Fruit fly (Drosophila melanogaster): Measurements from ENCODE around the gene Pfdn1.

Pfdn1 gene

dm6 chr2L:6072124-6072523, 3.2 kb downstream of the Pfdn1 start:
- TF ChIP-seq Dll (optimal IDR thresholded peaks at IDR 0.05) (no peak), pan (optimal IDR thresholded peaks at IDR 0.05) (no peak), CG8478 (optimal IDR thresholded peaks at IDR 0.05) (no peak), EcR (GFP tag; optimal IDR thresholded peaks at IDR 0.05) (no peak), psq (optimal IDR thresholded peaks at IDR 0.05) (no peak), usp (GFP tag; optimal IDR thresholded peaks at IDR 0.05) (no peak)

dm6 chr2L:6073894-6074293, 5.0 kb downstream of the Pfdn1 start:
- no peak for TF ChIP-seq pan (optimal IDR thresholded peaks at IDR 0.05)
- TF ChIP-seq CG8478 (optimal IDR thresholded peaks at IDR 0.05) = no peak
- no peak for TF ChIP-seq EcR (GFP tag; optimal IDR thresholded peaks at IDR 0.05)
- TF ChIP-seq Dll (optimal IDR thresholded peaks at IDR 0.05) = no peak
- TF ChIP-seq psq (optimal IDR thresholded peaks at IDR 0.05) = no peak
- TF ChIP-seq usp (GFP tag; optimal IDR thresholded peaks at IDR 0.05) = no peak

- TF ChIP-seq psq (optimal IDR thresholded peaks at IDR 0.05) (no peak), Dll (optimal IDR thresholded peaks at IDR 0.05) (no peak), CG8478 (optimal IDR thresholded peaks at IDR 0.05) (no peak), pan (optimal IDR thresholded peaks at IDR 0.05) (no peak), EcR (GFP tag; optimal IDR thresholded peaks at IDR 0.05) (no peak), usp (GFP tag; optimal IDR thresholded peaks at IDR 0.05) (no peak)
Observed at dm6 chr2L:6074314-6074713, 5.4 kb downstream of the Pfdn1 start.

DNA sequence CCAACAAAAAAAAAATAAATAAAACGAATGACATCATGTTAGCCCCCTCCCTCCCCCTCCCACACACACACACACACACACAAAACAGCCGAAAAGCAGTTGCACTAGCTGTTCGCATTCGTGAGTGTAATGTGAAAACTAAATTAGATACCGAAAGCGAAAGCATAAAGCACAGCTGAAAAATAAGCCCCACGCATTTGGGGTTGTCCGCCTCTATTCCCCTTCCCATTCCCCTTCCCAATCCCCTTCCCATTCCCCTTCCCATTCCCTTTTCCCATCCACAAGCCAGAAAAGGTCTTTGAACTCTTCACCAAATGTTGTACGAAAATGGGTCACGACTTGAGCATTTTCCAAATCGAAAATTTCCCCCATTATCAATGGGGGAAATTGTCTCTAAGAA, 6.5 kb downstream of the Pfdn1 start:
- no peak for TF ChIP-seq usp (GFP tag; optimal IDR thresholded peaks at IDR 0.05)
- no peak for TF ChIP-seq psq (optimal IDR thresholded peaks at IDR 0.05)
- TF ChIP-seq EcR (GFP tag; optimal IDR thresholded peaks at IDR 0.05) = no peak

dm6 chr2L:6076143-6076542, 7.3 kb downstream of the Pfdn1 start:
- TF ChIP-seq CG8478 (optimal IDR thresholded peaks at IDR 0.05) = no peak
- TF ChIP-seq pan (optimal IDR thresholded peaks at IDR 0.05) = no peak
- no peak for TF ChIP-seq Dll (optimal IDR thresholded peaks at IDR 0.05)

DNA sequence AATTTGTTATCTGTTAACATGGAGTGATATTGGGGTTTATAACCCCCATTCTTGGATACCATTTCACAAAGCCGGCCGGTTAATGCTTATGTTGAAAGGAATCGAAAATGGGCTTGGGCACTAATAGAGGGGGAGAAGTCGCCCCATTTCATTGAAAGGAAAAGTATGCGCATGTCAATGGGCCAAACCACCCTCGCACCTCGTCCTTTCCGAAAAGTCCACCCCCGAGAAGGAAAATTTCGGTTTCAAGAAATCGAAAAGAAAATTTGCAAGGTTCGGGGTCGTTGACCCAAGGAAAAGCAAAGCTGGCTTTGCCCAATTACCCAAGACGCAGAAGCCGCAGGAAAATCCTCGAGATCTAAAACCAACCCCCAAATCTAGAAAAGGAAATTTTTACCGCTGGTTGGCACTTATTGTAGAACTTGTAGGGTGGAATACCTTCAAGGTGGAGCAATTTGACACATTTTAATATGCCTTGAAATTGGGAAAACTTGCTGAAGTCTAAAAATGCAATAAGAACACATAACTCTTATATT, 8.0 kb downstream of the Pfdn1 start:
- TF ChIP-seq psq (optimal IDR thresholded peaks at IDR 0.05) (no peak), pan (optimal IDR thresholded peaks at IDR 0.05) (no peak), EcR (GFP tag; optimal IDR thresholded peaks at IDR 0.05) (peak in 1 of 2 experiments; percentile 16), usp (GFP tag; optimal IDR thresholded peaks at IDR 0.05) (no peak)

DNA sequence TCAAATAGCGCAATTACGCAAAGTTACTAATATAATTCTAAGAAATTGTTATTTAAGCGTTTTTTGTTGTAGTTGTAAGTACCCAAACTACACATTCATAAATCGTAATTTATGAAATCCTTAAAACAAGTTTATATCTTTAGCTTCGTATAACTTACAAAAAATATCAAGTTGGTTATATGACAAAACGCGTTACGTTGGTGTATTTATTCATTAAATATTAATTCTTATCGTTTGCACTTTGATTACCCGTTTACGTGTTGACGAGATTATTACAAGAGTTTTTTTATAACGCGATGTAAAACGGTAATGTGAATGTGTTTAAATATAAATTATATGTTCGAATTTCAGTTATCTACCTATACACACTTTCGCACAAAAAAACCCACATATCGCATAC, 8.8 kb downstream of the Pfdn1 start:
- no peak for TF ChIP-seq usp (GFP tag; optimal IDR thresholded peaks at IDR 0.05)
- no peak for TF ChIP-seq Dll (optimal IDR thresholded peaks at IDR 0.05)
- no peak for TF ChIP-seq pan (optimal IDR thresholded peaks at IDR 0.05)

DNA sequence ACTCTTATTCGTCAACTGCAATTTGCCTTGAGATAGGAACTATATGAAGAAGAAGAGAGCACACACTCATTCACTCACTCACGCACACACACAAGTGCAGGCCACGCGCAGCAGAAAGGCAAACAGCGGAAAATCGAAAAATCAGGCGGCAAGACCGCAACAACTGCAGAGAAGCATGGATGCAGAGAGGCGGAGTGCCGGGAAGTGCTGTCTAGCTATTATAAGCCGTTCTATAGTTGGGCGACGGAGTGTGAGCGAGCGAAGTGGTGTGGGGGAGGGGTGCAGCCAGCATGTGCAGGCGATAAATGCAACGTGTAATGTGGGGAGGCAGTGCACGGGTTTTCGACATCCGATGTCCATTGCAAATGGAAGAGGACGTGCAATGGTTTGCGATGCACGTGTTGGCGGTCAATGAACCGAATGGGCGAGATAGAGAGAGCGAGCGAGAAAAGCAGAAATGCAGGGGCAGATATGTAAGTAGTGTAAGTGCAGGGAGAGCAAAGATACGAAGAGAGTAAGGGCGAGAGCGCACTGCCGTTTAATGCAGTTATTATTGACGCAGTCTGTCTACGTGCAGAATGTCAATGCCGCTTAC, 10.0 kb downstream of the Pfdn1 start:
- peak; percentile 99 to 100 for TF ChIP-seq EcR (GFP tag; optimal IDR thresholded peaks at IDR 0.05)
- no peak for TF ChIP-seq Dll (optimal IDR thresholded peaks at IDR 0.05)

DNA sequence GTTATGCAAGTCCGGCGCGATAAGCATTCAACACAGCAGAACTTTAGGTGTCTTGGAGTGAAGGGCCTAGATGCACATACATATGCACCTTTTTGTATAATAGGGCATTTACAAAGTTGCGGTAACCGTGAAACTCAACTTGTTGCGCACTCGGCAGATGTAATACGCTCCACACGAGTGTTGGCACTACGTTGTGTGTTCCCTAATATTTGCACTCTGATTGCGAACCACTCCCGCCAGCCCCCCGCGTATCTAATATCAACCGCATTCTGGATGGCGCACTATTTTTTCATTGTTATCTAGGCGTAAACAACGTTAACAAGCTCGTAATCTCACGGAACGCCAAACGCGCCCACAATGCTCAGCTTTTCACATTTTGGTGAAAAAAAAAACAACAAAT, 11.4 kb downstream of the Pfdn1 start:
- no peak for TF ChIP-seq usp (GFP tag; optimal IDR thresholded peaks at IDR 0.05)
- no peak for TF ChIP-seq CG8478 (optimal IDR thresholded peaks at IDR 0.05)
- TF ChIP-seq psq (optimal IDR thresholded peaks at IDR 0.05) = no peak
- no peak for TF ChIP-seq Dll (optimal IDR thresholded peaks at IDR 0.05)
- TF ChIP-seq EcR (GFP tag; optimal IDR thresholded peaks at IDR 0.05) = no peak
- TF ChIP-seq pan (optimal IDR thresholded peaks at IDR 0.05) = no peak

dm6 chr2L:6081134-6081832, 12.4 kb downstream of the Pfdn1 start:
- peak in 1 of 2 experiments; percentile 71 for TF ChIP-seq EcR (GFP tag; optimal IDR thresholded peaks at IDR 0.05)
- no peak for TF ChIP-seq CG8478 (optimal IDR thresholded peaks at IDR 0.05)
- TF ChIP-seq usp (GFP tag; optimal IDR thresholded peaks at IDR 0.05) = no peak
- TF ChIP-seq psq (optimal IDR thresholded peaks at IDR 0.05) = no peak

- no peak for TF ChIP-seq Dll (optimal IDR thresholded peaks at IDR 0.05)
- TF ChIP-seq CG8478 (optimal IDR thresholded peaks at IDR 0.05) = no peak
- no peak for TF ChIP-seq psq (optimal IDR thresholded peaks at IDR 0.05)
- no peak for TF ChIP-seq pan (optimal IDR thresholded peaks at IDR 0.05)
- TF ChIP-seq usp (GFP tag; optimal IDR thresholded peaks at IDR 0.05) = no peak
- TF ChIP-seq EcR (GFP tag; optimal IDR thresholded peaks at IDR 0.05) = no peak
Observed at dm6 chr2L:6082157-6082645, 13.3 kb downstream of the Pfdn1 start, which contains the start of gene Kr-h1. TSS of gene Kr-h1 (plus strand) at chr2L:6082603.

- no peak for TF ChIP-seq EcR (GFP tag; optimal IDR thresholded peaks at IDR 0.05)
- TF ChIP-seq usp (GFP tag; optimal IDR thresholded peaks at IDR 0.05) = no peak
- no peak for TF ChIP-seq psq (optimal IDR thresholded peaks at IDR 0.05)
- TF ChIP-seq Dll (optimal IDR thresholded peaks at IDR 0.05) = no peak
- no peak for TF ChIP-seq pan (optimal IDR thresholded peaks at IDR 0.05)
- TF ChIP-seq CG8478 (optimal IDR thresholded peaks at IDR 0.05) = no peak
Observed at dm6 chr2L:6082936-6083627, 14.2 kb downstream of the Pfdn1 start.
